Worm (Caenorhabditis elegans): ENCODE data around the gene H03G16.1.

The H03G16.1 gene

DNA sequence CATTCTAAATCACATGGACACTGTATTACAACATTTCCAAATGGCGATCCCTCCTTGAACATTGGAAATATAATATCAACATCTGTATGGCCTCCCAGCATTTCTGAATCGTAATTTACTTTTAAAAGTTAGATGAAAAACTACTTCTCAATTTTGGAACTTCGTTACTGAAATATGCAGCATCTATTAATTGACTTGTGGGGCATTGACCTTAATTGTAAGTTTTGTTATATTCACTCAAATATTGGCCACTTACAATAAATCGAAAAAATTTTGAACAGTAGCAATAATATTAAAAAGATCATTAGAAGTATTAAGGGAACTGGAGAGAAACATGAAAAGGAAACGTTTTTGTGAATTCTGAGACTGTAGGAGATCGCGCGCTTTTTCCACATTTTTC, 15.6 kb downstream of the H03G16.1 start, which contains the start of gene mam-6:
TSS of gene mam-6 (minus strand) at position 101 of the 400 bp plus-strand sequence.
- TF ChIP-seq nhr-2 (tag; optimal IDR thresholded peaks at IDR 0.05) (no peak), mep-1 (tag; optimal IDR thresholded peaks at IDR 0.05) (no peak), ces-1 (GFP tag; optimal IDR thresholded peaks at IDR 0.05) (no peak), unc-120 (tag; optimal IDR thresholded peaks at IDR 0.05; ENCODE audit: poor library complexity, severe bottlenecking) (no peak), ceh-83 (GFP tag; optimal IDR thresholded peaks at IDR 0.05) (no peak), zip-8 (tag; optimal IDR thresholded peaks at IDR 0.05) (no peak), lsy-2 (tag; optimal IDR thresholded peaks at IDR 0.05) (no peak), sem-2 (GFP tag; optimal IDR thresholded peaks at IDR 0.05) (no peak), elt-1 (tag; optimal IDR thresholded peaks at IDR 0.05; ENCODE audit: borderline replicate concordance, insufficient read depth) (no peak), ztf-11 (tag; optimal IDR thresholded peaks at IDR 0.05) (no peak), ham-2 (GFP tag; optimal IDR thresholded peaks at IDR 0.05) (no peak), drap-1 (GFP tag; optimal IDR thresholded peaks at IDR 0.05) (no peak), bed-3 (GFP tag; optimal IDR thresholded peaks at IDR 0.05) (no peak), ceh-39 (tag; optimal IDR thresholded peaks at IDR 0.05) (no peak), unc-62 (GFP tag; optimal IDR thresholded peaks at IDR 0.05) (no peak), M03D4.4 (tag; optimal IDR thresholded peaks at IDR 0.05) (no peak)

DNA sequence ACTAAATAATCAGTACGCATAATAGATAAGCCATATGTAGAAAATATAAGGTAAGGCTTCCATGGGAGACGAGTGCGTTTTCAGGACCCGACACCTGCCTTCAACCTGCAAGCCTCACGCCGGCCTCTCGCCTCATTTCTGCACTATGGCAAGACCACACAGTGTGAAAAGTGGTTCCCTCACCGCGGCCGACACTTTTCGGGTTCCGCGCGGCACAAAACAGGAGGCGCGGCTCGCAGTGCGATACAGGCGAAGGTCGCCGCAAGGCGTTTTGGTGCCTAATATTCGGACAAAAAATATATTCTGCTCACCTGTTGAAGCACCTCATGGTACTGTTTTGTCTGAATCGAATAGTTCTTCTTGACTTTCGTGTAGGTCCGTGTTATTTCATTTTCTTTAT, 16.5 kb downstream of the H03G16.1 start:
- TF ChIP-seq pha-4 (tag; optimal IDR thresholded peaks at IDR 0.05) (no peak), mls-2 (tag; optimal IDR thresholded peaks at IDR 0.05) (no peak), nhr-12 (tag; optimal IDR thresholded peaks at IDR 0.05) (no peak), sptf-1 (tag; optimal IDR thresholded peaks at IDR 0.05) (no peak), ceh-83 (GFP tag; optimal IDR thresholded peaks at IDR 0.05) (no peak), elt-1 (tag; optimal IDR thresholded peaks at IDR 0.05; ENCODE audit: borderline replicate concordance, insufficient read depth) (no peak), unc-62 (GFP tag; optimal IDR thresholded peaks at IDR 0.05) (no peak), ces-1 (GFP tag; optimal IDR thresholded peaks at IDR 0.05) (no peak), snpc-4 (tag; optimal IDR thresholded peaks at IDR 0.05) (no peak), nhr-237 (tag; optimal IDR thresholded peaks at IDR 0.05) (no peak), blmp-1 (tag; optimal IDR thresholded peaks at IDR 0.05) (no peak)

DNA sequence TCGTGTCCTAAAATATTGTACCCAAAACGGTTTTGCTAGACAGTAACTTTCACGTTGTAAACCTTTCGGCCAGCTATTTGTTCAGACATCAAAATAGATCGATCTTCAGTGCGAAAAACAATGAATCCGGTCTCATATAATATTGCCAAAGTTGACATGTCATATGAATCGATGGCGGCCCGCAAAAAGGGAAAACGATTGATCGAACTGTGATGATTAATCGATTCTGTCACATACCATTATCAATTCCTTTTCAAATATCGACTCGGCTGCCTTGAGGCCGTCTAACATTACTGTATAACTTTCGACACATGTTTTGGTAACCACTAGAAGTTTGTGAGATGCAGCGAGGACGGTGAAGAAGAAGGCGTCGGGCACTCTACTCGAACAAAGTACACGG, 19.2 kb downstream of the H03G16.1 start:
- no peak for TF ChIP-seq lsy-2 (tag; optimal IDR thresholded peaks at IDR 0.05)
- no peak for TF ChIP-seq hlh-1 (tag; optimal IDR thresholded peaks at IDR 0.05)
- no peak for TF ChIP-seq drap-1 (GFP tag; optimal IDR thresholded peaks at IDR 0.05)
- no peak for TF ChIP-seq ceh-83 (GFP tag; optimal IDR thresholded peaks at IDR 0.05)
- TF ChIP-seq sem-2 (GFP tag; optimal IDR thresholded peaks at IDR 0.05), result no peak
- no peak for TF ChIP-seq ztf-11 (tag; optimal IDR thresholded peaks at IDR 0.05)
- TF ChIP-seq elt-1 (tag; optimal IDR thresholded peaks at IDR 0.05; ENCODE audit: borderline replicate concordance, insufficient read depth), result no peak
- no peak for TF ChIP-seq zip-8 (tag; optimal IDR thresholded peaks at IDR 0.05)
- no peak for TF ChIP-seq bed-3 (GFP tag; optimal IDR thresholded peaks at IDR 0.05)
- TF ChIP-seq mls-2 (tag; optimal IDR thresholded peaks at IDR 0.05), result no peak

DNA sequence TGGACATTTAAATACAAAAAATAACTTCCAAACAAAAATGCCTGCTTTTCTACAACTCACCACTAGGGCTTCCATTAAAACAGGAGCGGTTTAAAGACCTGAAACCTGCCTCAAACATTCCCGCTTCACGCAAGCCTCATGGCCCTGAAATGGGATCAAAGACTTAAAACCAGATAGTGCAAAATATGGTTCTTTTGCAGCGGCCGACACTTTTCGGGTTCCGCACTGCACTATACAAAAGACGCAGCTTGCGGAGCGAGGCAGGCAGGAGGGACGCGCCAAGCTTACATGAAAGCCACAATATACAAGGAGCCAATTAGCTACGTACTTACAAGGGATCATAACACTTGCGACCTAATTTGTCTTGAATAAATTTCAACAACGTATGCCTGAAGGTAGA, 19.8 kb downstream of the H03G16.1 start:
- TF ChIP-seq zip-8 (tag; optimal IDR thresholded peaks at IDR 0.05) (no peak), lin-32 (GFP tag; optimal IDR thresholded peaks at IDR 0.05) (no peak), mls-2 (tag; optimal IDR thresholded peaks at IDR 0.05) (no peak), lsy-2 (tag; optimal IDR thresholded peaks at IDR 0.05) (no peak), cnd-1 (tag; optimal IDR thresholded peaks at IDR 0.05) (no peak), unc-39 (tag; optimal IDR thresholded peaks at IDR 0.05) (no peak), ztf-11 (tag; optimal IDR thresholded peaks at IDR 0.05) (no peak), snpc-4 (tag; optimal IDR thresholded peaks at IDR 0.05) (no peak), nhr-2 (tag; optimal IDR thresholded peaks at IDR 0.05) (no peak), ces-1 (GFP tag; optimal IDR thresholded peaks at IDR 0.05) (no peak), nhr-237 (tag; optimal IDR thresholded peaks at IDR 0.05) (no peak), pha-4 (tag; optimal IDR thresholded peaks at IDR 0.05) (no peak), nhr-12 (tag; optimal IDR thresholded peaks at IDR 0.05) (no peak), nhr-76 (tag; optimal IDR thresholded peaks at IDR 0.05) (no peak), bed-3 (GFP tag; optimal IDR thresholded peaks at IDR 0.05) (no peak), ceh-83 (GFP tag; optimal IDR thresholded peaks at IDR 0.05) (no peak)

DNA sequence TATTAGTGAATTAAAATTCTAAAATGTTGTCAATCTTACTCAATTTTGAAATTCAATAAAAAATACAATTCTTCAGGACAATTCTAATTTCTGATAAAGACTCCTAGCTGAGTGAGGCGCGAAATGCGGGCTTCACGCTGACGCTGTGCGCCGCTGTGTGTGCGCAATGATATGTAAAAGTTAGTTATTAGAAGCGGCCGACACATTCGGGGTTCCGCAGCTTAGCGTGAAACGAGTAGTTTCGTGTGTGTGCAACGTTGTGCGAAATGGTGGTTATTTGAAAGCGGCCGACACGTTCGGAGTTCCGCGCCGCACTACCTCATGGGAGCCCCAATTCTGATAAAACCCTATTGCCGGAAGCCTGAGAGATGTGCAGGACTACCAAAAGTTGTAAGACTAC, 21.5 kb downstream of the H03G16.1 start:
- TF ChIP-seq ceh-43 (GFP tag; optimal IDR thresholded peaks at IDR 0.05) (no peak), nhr-12 (tag; optimal IDR thresholded peaks at IDR 0.05) (no peak), ztf-11 (tag; optimal IDR thresholded peaks at IDR 0.05) (no peak), elt-3 (tag; optimal IDR thresholded peaks at IDR 0.05) (no peak)

Measured in whole organism, mixed stage, embryonic.